Worm (Caenorhabditis elegans) whole organism, L4/young adult: ENCODE measurements around the gene immt-2.

Source experiments
- W03F9.2 ChIP-seq: fragments of 150-350 bp; optimal IDR thresholded peaks from 2 replicates; lab custom pipeline; 2014; ENCODE audit warnings: missing biosample characterization, missing genetic modification characterization
- dao-5 ChIP-seq: sonication (generic microtip); optimal IDR thresholded peaks from 2 replicates; lab custom pipeline; 2016; ENCODE audit warnings: missing genotype, missing genetic modification characterization, moderate library complexity, missing compliant biosample characterization
- him-1 ChIP-seq: sonication (generic microtip); optimal IDR thresholded peaks from 2 replicates; lab custom pipeline; 2016; ENCODE audit warnings: missing genotype, missing genetic modification reagents, missing genetic modification characterization, missing compliant biosample characterization

The immt-2 gene

ce11 chrV:16812371-16812770, 23.3 kb downstream of the immt-2 start:
- TF ChIP-seq dao-5 (tag; lab: Kevin White, UChicago), result no peak
- no peak for TF ChIP-seq him-1 (tag; lab: Kevin White, UChicago)
- no peak for TF ChIP-seq W03F9.2 (tag; lab: Kevin White, UChicago)

- TF ChIP-seq W03F9.2 (tag; lab: Kevin White, UChicago) (no peak), him-1 (tag; lab: Kevin White, UChicago) (no peak), dao-5 (tag; lab: Kevin White, UChicago) (no peak)
Observed at ce11 chrV:16814541-16815207, 25.6 kb downstream of the immt-2 start.

DNA sequence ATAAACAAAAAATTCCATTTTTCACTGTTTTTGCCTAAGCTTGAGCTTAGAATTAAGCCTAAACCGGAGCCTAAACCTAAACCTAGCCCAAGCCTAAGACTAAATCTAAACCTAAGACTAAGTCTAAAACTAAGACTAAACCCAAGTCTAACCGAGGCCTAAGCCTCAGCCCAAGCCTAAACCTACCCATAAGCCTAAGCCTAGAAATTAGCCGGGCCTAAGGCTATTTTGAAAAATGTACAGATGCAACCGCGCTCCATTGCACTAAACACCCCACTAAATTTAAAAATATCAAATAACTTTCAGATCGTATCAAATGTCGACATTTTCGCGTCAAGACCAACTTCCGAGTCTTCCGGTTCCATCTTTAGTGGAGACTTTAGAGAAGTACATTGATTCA, 26.2 kb downstream of the immt-2 start, which contains the start of gene T20B3.1:
T20B3.1 (plus strand) TSS at position 301 of the 400 bp plus-strand sequence.
- no peak for TF ChIP-seq dao-5 (tag; lab: Kevin White, UChicago)
- TF ChIP-seq him-1 (tag; lab: Kevin White, UChicago), result no peak
- TF ChIP-seq W03F9.2 (tag; lab: Kevin White, UChicago), result no peak

DNA sequence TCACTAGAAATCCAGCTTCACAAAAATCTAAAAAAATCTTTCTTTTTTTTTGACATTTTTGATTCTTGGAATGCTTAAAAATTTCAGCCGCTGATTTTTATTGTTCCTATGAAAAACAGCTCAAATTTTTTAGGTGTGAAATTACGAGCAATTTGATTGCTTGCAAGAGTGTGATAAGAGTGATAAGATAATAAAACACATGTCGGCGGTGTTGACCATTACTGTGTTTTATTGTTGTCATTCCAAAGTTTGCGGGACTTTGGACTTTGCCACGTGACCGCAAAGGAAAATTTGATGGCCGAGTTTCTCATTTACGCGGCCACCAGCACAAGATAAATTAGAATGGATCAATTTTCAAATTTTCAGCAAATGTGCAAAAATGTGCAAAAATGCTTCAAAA, 27.6 kb downstream of the immt-2 start:
- TF ChIP-seq W03F9.2 (tag; lab: Kevin White, UChicago) (no peak), him-1 (tag; lab: Kevin White, UChicago) (no peak), dao-5 (tag; lab: Kevin White, UChicago) (no peak)

- TF ChIP-seq W03F9.2 (tag; lab: Kevin White, UChicago) (no peak), him-1 (tag; lab: Kevin White, UChicago) (no peak), dao-5 (tag; lab: Kevin White, UChicago) (no peak)
Observed at ce11 chrV:16821270-16821737, 32.2 kb downstream of the immt-2 start, which contains the start of gene T20B3.14. TSS of gene T20B3.14 (minus strand) at chrV:16821320.

ce11 chrV:16827485-16827884, 38.4 kb downstream of the immt-2 start, which contains the start of gene srh-216:
TSS of gene srh-216 (minus strand) at chrV:16827585.
- TF ChIP-seq W03F9.2 (tag; lab: Kevin White, UChicago) (no peak), dao-5 (tag; lab: Kevin White, UChicago) (no peak), him-1 (tag; lab: Kevin White, UChicago) (no peak)

ce11 chrV:16829396-16829795, 40.3 kb downstream of the immt-2 start, which contains the start of gene srh-214:
TSS of gene srh-214 (minus strand) at chrV:16829755.
- TF ChIP-seq dao-5 (tag; lab: Kevin White, UChicago), result no peak
- TF ChIP-seq him-1 (tag; lab: Kevin White, UChicago), result no peak
- no peak for TF ChIP-seq W03F9.2 (tag; lab: Kevin White, UChicago)

ce11 chrV:16831310-16831709, 42.2 kb downstream of the immt-2 start:
- TF ChIP-seq W03F9.2 (tag; lab: Kevin White, UChicago) (no peak), him-1 (tag; lab: Kevin White, UChicago) (no peak), dao-5 (tag; lab: Kevin White, UChicago) (no peak)

DNA sequence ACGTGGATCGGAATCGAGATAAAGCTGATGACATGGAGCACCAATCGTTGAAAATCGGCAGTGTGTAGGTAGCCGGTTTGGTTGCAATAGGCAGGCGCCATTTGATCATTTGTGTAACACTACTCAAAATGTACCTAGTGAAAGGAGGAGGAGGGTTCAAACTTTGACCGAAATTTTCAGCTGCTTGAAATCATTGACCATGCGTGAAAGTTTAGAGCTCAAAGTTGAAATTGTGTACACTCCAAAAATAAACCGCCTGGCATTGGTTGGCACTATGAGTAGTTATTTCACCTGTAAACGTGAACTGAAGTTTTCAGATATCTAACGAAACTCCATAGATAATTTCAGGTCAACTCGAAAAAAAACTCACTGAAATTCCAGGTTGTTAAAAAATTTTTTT, 42.9 kb downstream of the immt-2 start, which contains the start of gene srh-215:
srh-215 (minus strand) TSS at position 101 of the 400 bp plus-strand sequence.
- TF ChIP-seq dao-5 (tag; lab: Kevin White, UChicago) (no peak), him-1 (tag; lab: Kevin White, UChicago) (no peak), W03F9.2 (tag; lab: Kevin White, UChicago) (no peak)

DNA sequence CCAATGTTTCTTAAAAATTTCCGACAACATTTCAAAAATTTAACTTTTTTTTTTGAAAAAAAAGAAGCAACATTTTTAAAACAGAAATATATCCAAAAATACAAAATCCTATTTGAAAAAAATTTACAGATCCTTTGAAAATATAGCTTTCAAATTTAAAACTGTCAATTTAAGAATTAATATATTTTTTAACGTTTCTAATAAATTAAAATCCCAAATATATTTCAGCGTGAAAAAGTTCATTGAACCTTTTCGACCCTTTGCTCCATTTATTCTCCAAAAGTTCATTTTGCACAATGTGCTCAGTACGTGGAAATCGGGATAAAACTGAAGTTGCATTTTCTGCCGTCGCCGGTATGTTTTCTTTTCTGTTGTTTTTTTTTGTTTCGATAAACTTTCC, 43.8 kb downstream of the immt-2 start, which contains the start of gene phy-3:
phy-3 (plus strand) TSS at position 301 of the 400 bp plus-strand sequence.
- TF ChIP-seq W03F9.2 (tag; lab: Kevin White, UChicago) (no peak), dao-5 (tag; lab: Kevin White, UChicago) (no peak), him-1 (tag; lab: Kevin White, UChicago) (no peak)

- TF ChIP-seq W03F9.2 (tag; lab: Kevin White, UChicago) (no peak), him-1 (tag; lab: Kevin White, UChicago) (no peak), dao-5 (tag; lab: Kevin White, UChicago) (no peak)
Observed at ce11 chrV:16833672-16834071, 44.6 kb downstream of the immt-2 start.

DNA sequence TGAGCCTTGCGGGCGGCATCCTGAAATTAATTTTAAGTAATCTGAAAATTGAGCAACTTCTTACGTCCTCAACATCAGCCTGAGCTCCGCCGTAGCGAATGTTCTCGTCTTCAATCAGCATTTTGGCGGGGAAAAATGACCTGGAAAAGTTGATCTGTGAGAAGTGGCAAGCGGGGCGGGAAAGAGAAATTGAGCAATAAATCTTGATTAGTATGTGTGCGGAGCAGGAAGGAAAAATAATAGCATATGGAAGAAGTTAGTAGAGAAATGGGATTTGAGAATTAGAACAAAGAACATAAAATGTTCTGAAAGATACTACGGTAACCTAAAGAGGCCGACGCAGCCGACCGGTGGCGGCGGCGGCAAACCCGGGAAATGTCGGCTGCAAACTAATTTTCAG, 45.9 kb downstream of the immt-2 start, which contains the start of gene tni-3:
tni-3 (minus strand) TSS at position 140 of the 400 bp plus-strand sequence.
- TF ChIP-seq him-1 (tag; lab: Kevin White, UChicago), result no peak
- TF ChIP-seq W03F9.2 (tag; lab: Kevin White, UChicago), result no peak

ce11 chrV:16836100-16836499, 47.0 kb downstream of the immt-2 start:
- TF ChIP-seq him-1 (tag; lab: Kevin White, UChicago), result no peak
- no peak for TF ChIP-seq W03F9.2 (tag; lab: Kevin White, UChicago)
- TF ChIP-seq dao-5 (tag; lab: Kevin White, UChicago), result no peak
